Fruit fly (Drosophila melanogaster): Measurements from ENCODE around the gene Jon99Fi.

DNA sequence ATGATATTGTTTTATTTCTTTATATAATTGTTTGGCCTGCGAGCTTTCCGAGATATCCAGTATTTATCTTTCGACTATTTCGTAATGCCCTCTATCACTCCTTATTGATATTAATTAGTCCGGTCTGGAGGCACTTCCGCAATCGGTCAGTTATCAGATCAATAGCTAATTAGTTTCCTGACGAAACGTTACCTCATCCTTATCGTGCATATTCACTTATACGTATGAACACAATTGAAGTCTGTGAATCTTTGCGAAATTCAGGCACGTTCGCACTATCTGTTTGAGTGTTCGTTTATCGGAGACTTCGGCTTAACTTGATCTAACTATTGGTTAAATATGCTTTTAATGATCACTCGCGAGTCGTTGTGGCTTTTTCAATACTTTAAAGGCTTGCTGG is 35.5 kb upstream of the Jon99Fi start:
- TF ChIP-seq Sry-β (GFP tag; optimal IDR thresholded peaks at IDR 0.05) = no peak
- no peak for TF ChIP-seq CG12236 (GFP tag; optimal IDR thresholded peaks at IDR 0.05)
